Fruit fly (Drosophila melanogaster): ENCODE data around the gene CG18858.

CG18858 gene

DNA sequence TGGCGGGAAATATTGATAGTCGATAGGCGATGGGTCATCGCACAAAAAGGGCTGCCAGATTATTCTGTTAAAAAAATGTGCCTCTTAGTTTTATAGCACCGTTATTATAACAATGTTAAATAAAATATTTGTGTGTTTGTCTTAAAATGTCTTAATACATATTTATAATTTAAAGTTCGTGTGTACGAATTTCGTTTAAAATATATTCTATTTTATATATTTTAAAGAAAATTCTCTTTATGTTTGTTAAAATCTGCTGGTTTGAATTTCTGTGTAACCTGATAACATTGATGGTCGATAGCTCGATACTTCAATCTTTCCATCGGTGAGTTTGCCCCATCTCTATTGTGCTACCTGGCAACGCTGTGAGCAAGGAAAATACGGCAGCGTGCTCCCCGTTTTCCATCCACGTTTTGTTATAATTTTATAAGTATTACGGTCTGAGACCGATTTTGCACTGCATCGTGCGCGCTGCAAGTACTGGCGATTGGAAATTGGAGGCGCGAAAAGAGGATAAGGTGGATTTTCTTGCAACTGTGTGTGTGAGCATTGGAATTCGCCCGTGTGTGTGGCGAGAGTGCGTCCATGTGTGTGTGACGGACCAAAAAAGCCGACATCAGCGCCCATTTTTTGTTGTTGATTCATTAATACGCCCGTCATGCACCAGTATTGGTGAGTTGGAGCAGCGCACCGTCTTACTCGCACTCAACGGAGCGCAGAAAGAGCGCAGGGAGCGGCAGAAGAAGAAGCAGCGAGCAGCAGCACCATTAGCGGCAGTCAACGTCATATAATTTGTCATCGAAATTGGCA lies 41.9 kb downstream of the CG18858 start, which contains the start of the genes CG10949 and Arpc2 (continued):
- TF ChIP-seq CG11902 (GFP tag; optimal IDR thresholded peaks at IDR 0.05) (no peak), ss (GFP tag; optimal IDR thresholded peaks at IDR 0.05) (no peak), CG6854 (GFP tag; optimal IDR thresholded peaks at IDR 0.05) (no peak), CG1621 (tag; optimal IDR thresholded peaks at IDR 0.05) (no peak), CG8119 (GFP tag; IDR thresholded peaks at IDR 0.05) (0 out of 3 replicates have a peak, but pooled peaks have one; percentile 35), CG34406 (GFP tag; optimal IDR thresholded peaks at IDR 0.05) (peak; percentile 18), Met (GFP tag; optimal IDR thresholded peaks at IDR 0.05) (peak; percentile 39), esn (GFP tag; optimal IDR thresholded peaks at IDR 0.05) (peak; percentile 33), CG10631 (GFP tag; optimal IDR thresholded peaks at IDR 0.05) (peak; percentile 74), CG32006 (GFP tag; optimal IDR thresholded peaks at IDR 0.05) (peak; percentile 71), fkh (GFP tag; optimal IDR thresholded peaks at IDR 0.05) (peak; percentile 49), CG31627 (GFP tag; optimal IDR thresholded peaks at IDR 0.05) (peak; percentile 5), Eip93F (GFP tag; optimal IDR thresholded peaks at IDR 0.05) (no peak), Smox (GFP tag; optimal IDR thresholded peaks at IDR 0.05) (peak; percentile 20), fd85E (GFP tag; optimal IDR thresholded peaks at IDR 0.05) (no peak), CG8632 (GFP tag; optimal IDR thresholded peaks at IDR 0.05) (peak; percentile 1), CG16779 (tag; optimal IDR thresholded peaks at IDR 0.05) (no peak), salr (GFP tag; optimal IDR thresholded peaks at IDR 0.05) (peak in 1 of 2 experiments; percentile 20), achi (GFP tag; optimal IDR thresholded peaks at IDR 0.05) (peak; percentile 51), lz (GFP tag; optimal IDR thresholded peaks at IDR 0.05) (peak; percentile 29)

DNA sequence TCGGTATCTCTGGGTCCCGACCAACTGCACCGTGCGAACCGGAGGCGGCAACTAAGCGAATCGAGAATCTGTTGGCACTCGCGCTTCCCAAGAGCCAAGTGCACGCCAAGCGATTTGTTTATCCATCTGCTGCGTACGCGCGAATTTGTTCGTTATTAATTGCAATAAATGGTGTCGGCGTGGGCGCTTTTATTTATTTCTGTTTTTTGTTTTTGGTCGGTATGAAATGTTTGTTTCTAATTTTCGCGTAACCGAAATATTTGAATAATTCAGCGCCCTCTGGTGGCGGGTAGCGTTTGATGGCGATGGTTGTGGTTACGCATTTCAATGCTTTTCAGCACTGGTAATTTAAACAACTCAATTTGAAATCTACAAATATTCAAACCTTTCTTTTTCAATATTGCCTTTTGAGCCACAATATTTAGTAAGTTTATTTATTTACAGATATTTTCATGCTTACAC lies 44.1 kb downstream of the CG18858 start, which contains the start of gene CG10947:
Gene CG10947, minus strand, starts transcription at position 51 of the 462 bp plus-strand sequence.
- TF ChIP-seq Eip78C (GFP tag) (peak; percentile 80), acj6 (GFP tag; optimal IDR thresholded peaks at IDR 0.05) (peak; percentile 36), svp (GFP tag) (no peak), CG6792 (GFP tag; optimal IDR thresholded peaks at IDR 0.05) (peak; percentile 37), cyc (GFP tag; optimal IDR thresholded peaks at IDR 0.05) (peak; percentile 61), CG10631 (GFP tag; optimal IDR thresholded peaks at IDR 0.05) (peak; percentile 3), CG11902 (GFP tag; optimal IDR thresholded peaks at IDR 0.05) (no peak), CG3919 (GFP tag; optimal IDR thresholded peaks at IDR 0.05) (peak; percentile 75), Hr39 (GFP tag; optimal IDR thresholded peaks at IDR 0.05) (peak; percentile 54), achi (GFP tag; optimal IDR thresholded peaks at IDR 0.05) (peak; percentile 20), vri (GFP tag; optimal IDR thresholded peaks at IDR 0.05) (no peak), pdm3 (GFP tag; optimal IDR thresholded peaks at IDR 0.05) (peak; percentile 58), fd59A (GFP tag; optimal IDR thresholded peaks at IDR 0.05) (no peak), CG8319 (GFP tag; optimal IDR thresholded peaks at IDR 0.05) (peak; percentile 2), Lpt (GFP tag; optimal IDR thresholded peaks at IDR 0.05) (no peak), Hr4 (GFP tag; optimal IDR thresholded peaks at IDR 0.05) (peak; percentile 41), CG11762 (GFP tag; optimal IDR thresholded peaks at IDR 0.05; ENCODE audit: insufficient read depth) (no peak), Sox15 (GFP tag; optimal IDR thresholded peaks at IDR 0.05) (peak; percentile 12), CG6276 (GFP tag; optimal IDR thresholded peaks at IDR 0.05) (no peak), Gug (GFP tag; IDR thresholded peaks at IDR 0.05) (no peak), CG3032 (tag; optimal IDR thresholded peaks at IDR 0.05) (peak; percentile 5), CG8119 (GFP tag; IDR thresholded peaks at IDR 0.05) (no peak), CG6854 (GFP tag; optimal IDR thresholded peaks at IDR 0.05) (no peak), Ets96B (tag; optimal IDR thresholded peaks at IDR 0.05) (no peak), CG11294 (GFP tag; IDR thresholded peaks at IDR 0.05) (no peak), Smox (GFP tag; optimal IDR thresholded peaks at IDR 0.05) (no peak), CG32006 (GFP tag; optimal IDR thresholded peaks at IDR 0.05) (peak; percentile 27), ss (GFP tag; optimal IDR thresholded peaks at IDR 0.05) (no peak), CG31627 (GFP tag; optimal IDR thresholded peaks at IDR 0.05) (peak; percentile 68), Met (GFP tag; optimal IDR thresholded peaks at IDR 0.05) (peak; percentile 47), esn (GFP tag; optimal IDR thresholded peaks at IDR 0.05) (peak; percentile 62), dac (GFP tag; optimal IDR thresholded peaks at IDR 0.05) (peak; percentile 23), Sox14 (GFP tag; optimal IDR thresholded peaks at IDR 0.05) (peak; percentile 48), salr (GFP tag; optimal IDR thresholded peaks at IDR 0.05) (peak in 1 of 2 experiments; percentile 20), eg (GFP tag; IDR thresholded peaks at IDR 0.05) (no peak), CG9139 (GFP tag; optimal IDR thresholded peaks at IDR 0.05) (no peak), CG1621 (tag; optimal IDR thresholded peaks at IDR 0.05) (no peak), CG8632 (GFP tag; optimal IDR thresholded peaks at IDR 0.05) (no peak), OdsH (GFP tag; optimal IDR thresholded peaks at IDR 0.05) (peak; percentile 46), net (GFP tag; optimal IDR thresholded peaks at IDR 0.05) (no peak), topi (GFP tag; optimal IDR thresholded peaks at IDR 0.05) (peak; percentile 62)

Measured in whole organism, prepupa.